Worm (Caenorhabditis elegans) whole organism, mixed stage, embryonic: ENCODE results near the gene agt-1.

Experiments used
- M03D4.4 ChIP-seq: sonication (generic microtip); optimal IDR thresholded peaks from 2 replicates; lab custom pipeline; 2017; ENCODE audit warnings: mild to moderate bottlenecking, missing genetic modification characterization, missing compliant biosample characterization
- bed-3 ChIP-seq: fragments of 200-800 bp; sonication (Bioruptor generic); optimal IDR thresholded peaks from 3 replicates; lab custom pipeline; 2018; ENCODE audit warnings: mild to moderate bottlenecking, missing genetic modification characterization, moderate library complexity, missing compliant biosample characterization
- blmp-1 ChIP-seq: fragments of 150-350 bp; optimal IDR thresholded peaks from 2 replicates; lab custom pipeline; 2014; ENCODE audit warnings: missing biosample characterization, missing genetic modification characterization
- ceh-39 ChIP-seq: fragments of 150-350 bp; optimal IDR thresholded peaks from 2 replicates; lab custom pipeline; 2014; ENCODE audit warnings: missing biosample characterization, missing genetic modification characterization
- ceh-43 ChIP-seq: fragments of 200-800 bp; sonication (Bioruptor generic); optimal IDR thresholded peaks from 2 replicates; lab custom pipeline; 2018; ENCODE audit warnings: mild to moderate bottlenecking, missing genetic modification characterization, moderate library complexity, missing compliant biosample characterization
- ceh-83 ChIP-seq: fragments of 200-800 bp; sonication (Bioruptor generic); optimal IDR thresholded peaks from 2 replicates; lab custom pipeline; 2018; ENCODE audit warnings: mild to moderate bottlenecking, missing genetic modification characterization, missing compliant biosample characterization
- ces-1 ChIP-seq: fragments of 150-350 bp; optimal IDR thresholded peaks from 2 replicates; lab custom pipeline; 2014; ENCODE audit warnings: missing biosample characterization, missing genetic modification reagents, missing genetic modification characterization
- cnd-1 ChIP-seq: fragments of 200-800 bp; sonication (Bioruptor generic); optimal IDR thresholded peaks from 2 replicates; lab custom pipeline; 2018; ENCODE audit warnings: mild to moderate bottlenecking, missing genetic modification characterization, missing compliant biosample characterization
- drap-1 ChIP-seq: fragments of 200-800 bp; sonication (Bioruptor generic); optimal IDR thresholded peaks from 3 replicates; lab custom pipeline; 2018; ENCODE audit warnings: mild to moderate bottlenecking, missing genetic modification characterization, missing compliant biosample characterization
- elt-1 ChIP-seq: sonication (generic microtip); optimal IDR thresholded peaks from 2 replicates; lab custom pipeline; 2017; ENCODE audit warnings: missing genetic modification characterization, mild to moderate bottlenecking, missing compliant biosample characterization, antibody characterized with exemption, moderate library complexity, borderline replicate concordance; ENCODE audit not compliant: insufficient read depth
- elt-3 ChIP-seq: fragments of 150-350 bp; optimal IDR thresholded peaks from 2 replicates; lab custom pipeline; 2014; ENCODE audit warnings: missing biosample characterization, missing genetic modification characterization
- flh-1 ChIP-seq: fragments of 200-800 bp; sonication (Bioruptor generic); optimal IDR thresholded peaks from 2 replicates; lab custom pipeline; 2018; ENCODE audit warnings: mild to moderate bottlenecking, missing genetic modification characterization, moderate library complexity, missing compliant biosample characterization
- ham-2 ChIP-seq: fragments of 200-800 bp; sonication (Bioruptor generic); optimal IDR thresholded peaks from 2 replicates; lab custom pipeline; 2018; ENCODE audit warnings: mild to moderate bottlenecking, missing genetic modification characterization, missing compliant biosample characterization
- hlh-1 ChIP-seq: fragments of 150-350 bp; optimal IDR thresholded peaks from 2 replicates; lab custom pipeline; 2014; ENCODE audit warnings: missing biosample characterization, missing genetic modification reagents, missing genetic modification characterization
- lin-13 ChIP-seq: fragments of 150-350 bp; optimal IDR thresholded peaks from 2 replicates; lab custom pipeline; 2014; ENCODE audit warnings: missing biosample characterization, missing genetic modification characterization
- lin-32 ChIP-seq: fragments of 200-800 bp; sonication (Bioruptor generic); optimal IDR thresholded peaks from 2 replicates; lab custom pipeline; 2018; ENCODE audit warnings: mild to moderate bottlenecking, missing genetic modification characterization, missing compliant biosample characterization
- lsy-2 ChIP-seq: fragments of 150-350 bp; optimal IDR thresholded peaks from 2 replicates; lab custom pipeline; 2014; ENCODE audit warnings: missing biosample characterization, missing genetic modification characterization
- mab-5 ChIP-seq: fragments of 150-350 bp; optimal IDR thresholded peaks from 2 replicates; lab custom pipeline; 2014; ENCODE audit warnings: missing biosample characterization, missing genetic modification characterization
- mep-1 ChIP-seq: fragments of 150-350 bp; optimal IDR thresholded peaks from 2 replicates; lab custom pipeline; 2017; ENCODE audit warnings: missing biosample characterization, missing genetic modification reagents, missing genetic modification characterization, inconsistent platforms
- mls-2 ChIP-seq: sonication (generic microtip); optimal IDR thresholded peaks from 2 replicates; lab custom pipeline; 2016; ENCODE audit warnings: mild to moderate bottlenecking, missing genetic modification characterization, moderate library complexity, missing compliant biosample characterization
- nhr-12 ChIP-seq: fragments of 150-350 bp; optimal IDR thresholded peaks from 2 replicates; lab custom pipeline; 2014; ENCODE audit warnings: missing biosample characterization, missing genetic modification characterization
- nhr-2 ChIP-seq: fragments of 150-350 bp; optimal IDR thresholded peaks from 2 replicates; lab custom pipeline; 2014; ENCODE audit warnings: missing biosample characterization, missing genetic modification characterization
- nhr-237 ChIP-seq: fragments of 150-350 bp; optimal IDR thresholded peaks from 2 replicates; lab custom pipeline; 2014; ENCODE audit warnings: missing biosample characterization, missing genetic modification characterization
- nhr-28 ChIP-seq: fragments of 150-350 bp; optimal IDR thresholded peaks from 2 replicates; lab custom pipeline; 2014; ENCODE audit warnings: missing biosample characterization, missing genetic modification characterization
- nhr-76 ChIP-seq: sonication (generic microtip); optimal IDR thresholded peaks from 2 replicates; lab custom pipeline; 2017; ENCODE audit warnings: missing biosample characterization, missing genetic modification characterization
- pha-4 ChIP-seq: fragments of 150-350 bp; optimal IDR thresholded peaks from 2 replicates; lab custom pipeline; 2018; ENCODE audit warnings: missing biosample characterization, missing genetic modification reagents, missing genetic modification characterization
- sem-2 ChIP-seq: fragments of 200-800 bp; sonication (Bioruptor generic); optimal IDR thresholded peaks from 2 replicates; lab custom pipeline; 2018; ENCODE audit warnings: mild to moderate bottlenecking, missing genetic modification characterization, missing compliant biosample characterization
- snpc-4 ChIP-seq: fragments of 150-350 bp; optimal IDR thresholded peaks from 2 replicates; lab custom pipeline; 2014; ENCODE audit warnings: missing biosample characterization, missing genetic modification characterization
- sptf-1 ChIP-seq: sonication (generic microtip); optimal IDR thresholded peaks from 2 replicates; lab custom pipeline; 2017; ENCODE audit warnings: mild to moderate bottlenecking, missing genetic modification characterization, moderate library complexity, missing compliant biosample characterization
- tbx-8 ChIP-seq: fragments of 200-800 bp; sonication (Bioruptor generic); optimal IDR thresholded peaks from 2 replicates; lab custom pipeline; 2018; ENCODE audit warnings: mild to moderate bottlenecking, missing genetic modification characterization, moderate library complexity, missing compliant biosample characterization
- unc-120 ChIP-seq: sonication (generic microtip); optimal IDR thresholded peaks from 2 replicates; lab custom pipeline; 2017; ENCODE audit warnings: missing genetic modification characterization, missing compliant biosample characterization; ENCODE audit not compliant: poor library complexity, severe bottlenecking
- unc-39 ChIP-seq: fragments of 150-350 bp; optimal IDR thresholded peaks from 2 replicates; lab custom pipeline; 2014; ENCODE audit warnings: missing biosample characterization, missing genetic modification characterization
- unc-62 ChIP-seq: fragments of 150-350 bp; optimal IDR thresholded peaks from 2 replicates; lab custom pipeline; 2014; ENCODE audit warnings: missing biosample characterization, missing genetic modification reagents, missing genetic modification characterization
- zip-8 ChIP-seq: fragments of 150-350 bp; optimal IDR thresholded peaks from 2 replicates; lab custom pipeline; 2014; ENCODE audit warnings: missing biosample characterization, missing genetic modification characterization
- ztf-11 ChIP-seq: fragments of 150-350 bp; optimal IDR thresholded peaks from 2 replicates; lab custom pipeline; 2014; ENCODE audit warnings: missing biosample characterization, missing genetic modification characterization

agt-1 gene

ce11 chrIV:13388779-13389178 lies 19.6 kb upstream of the agt-1 start:
- TF ChIP-seq tbx-8 (GFP tag; lab: Kevin White, UChicago) (no peak), nhr-237 (tag; lab: Kevin White, UChicago) (peak; percentile 3)

DNA sequence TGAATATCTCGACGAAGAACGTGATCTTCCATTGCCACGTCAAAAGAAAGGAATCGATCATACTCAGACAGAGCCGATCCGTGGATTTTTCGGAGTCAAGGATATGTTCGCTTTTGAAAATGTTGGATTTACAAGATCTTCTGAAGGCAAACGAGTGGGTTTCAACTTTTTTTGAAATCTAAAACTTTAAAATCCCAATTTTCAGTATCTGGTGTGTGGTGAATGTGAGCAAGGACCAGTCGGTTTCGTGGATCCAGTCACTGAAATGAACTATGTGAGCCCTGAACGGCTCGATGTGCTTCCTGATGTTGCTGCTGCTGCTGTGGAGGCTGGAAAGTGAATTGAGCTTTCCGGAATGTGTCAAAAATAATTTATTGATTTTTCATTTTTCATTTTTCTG lies 17.7 kb upstream of the agt-1 start, which contains the start of gene lsm-3:
Gene lsm-3 (plus strand): TSS at position 301 of the 400 bp plus-strand sequence.
- TF ChIP-seq zip-8 (tag; lab: Kevin White, UChicago) (no peak), ham-2 (GFP tag; lab: Kevin White, UChicago) (no peak), sptf-1 (tag; lab: Kevin White, UChicago) (no peak), M03D4.4 (no peak), pha-4 (tag; lab: Kevin White, UChicago) (no peak), tbx-8 (GFP tag; lab: Kevin White, UChicago) (no peak), blmp-1 (tag; lab: Kevin White, UChicago) (no peak), cnd-1 (no peak), flh-1 (GFP tag; lab: Kevin White, UChicago) (no peak)

- TF ChIP-seq elt-3 (tag; lab: Kevin White, UChicago) (no peak), lsy-2 (tag; lab: Kevin White, UChicago) (peak; percentile 76), ceh-39 (peak; percentile 78), ham-2 (GFP tag; lab: Kevin White, UChicago) (peak; percentile 85), nhr-76 (tag; lab: Kevin White, UChicago) (peak; percentile 64), tbx-8 (GFP tag; lab: Kevin White, UChicago) (no peak), nhr-2 (peak; percentile 8), ces-1 (GFP tag; lab: Kevin White, UChicago) (peak; percentile 92), lin-13 (tag; lab: Kevin White, UChicago) (peak; percentile 63), M03D4.4 (peak; percentile 80), mab-5 (peak; percentile 2), unc-39 (tag; lab: Kevin White, UChicago) (no peak), lin-32 (no peak), bed-3 (GFP tag; lab: Kevin White, UChicago) (no peak), unc-120 (tag; lab: Kevin White, UChicago) (peak; percentile 72), sptf-1 (tag; lab: Kevin White, UChicago) (peak; percentile 89), sem-2 (GFP tag; lab: Kevin White, UChicago) (no peak), zip-8 (tag; lab: Kevin White, UChicago) (no peak), ztf-11 (tag; lab: Kevin White, UChicago) (peak; percentile 72), cnd-1 (peak; percentile 58), drap-1 (GFP tag; lab: Kevin White, UChicago) (peak; percentile 75), nhr-237 (tag; lab: Kevin White, UChicago) (peak; percentile 66), flh-1 (GFP tag; lab: Kevin White, UChicago) (peak; percentile 21), snpc-4 (tag; lab: Kevin White, UChicago) (no peak), mep-1 (tag; lab: Kevin White, UChicago) (peak; percentile 89), ceh-43 (GFP tag; lab: Kevin White, UChicago) (peak; percentile 74), mls-2 (tag; lab: Kevin White, UChicago) (peak; percentile 76), pha-4 (tag; lab: Kevin White, UChicago) (peak; percentile 64), unc-62 (GFP tag; lab: Kevin White, UChicago) (peak; percentile 43), ceh-83 (GFP tag; lab: Kevin White, UChicago) (peak; percentile 69), elt-1 (tag; lab: Kevin White, UChicago) (no peak), blmp-1 (tag; lab: Kevin White, UChicago) (peak; percentile 57), hlh-1 (peak; percentile 78), nhr-12 (tag; lab: Kevin White, UChicago) (no peak), nhr-28 (tag; lab: Kevin White, UChicago) (peak; percentile 62)
These were observed 16.8 kb upstream of the agt-1 start, which contains the start of the genes Y62E10A.20, Y62E10A.23 and mdt-9 for ce11 chrIV:13386043-13386442. Gene Y62E10A.20, minus strand, starts transcription at chrIV:13386091. Gene Y62E10A.23, plus strand, starts transcription at chrIV:13386324. Gene mdt-9, plus strand, starts transcription at chrIV:13386380.
